Worm (Caenorhabditis elegans) whole organism, L3 larva: ENCODE data around the gene F45D3.1.

Experiments used
- R02D3.7 ChIP-seq: fragments of 150-350 bp; optimal IDR thresholded peaks from 2 replicates; lab custom pipeline; 2014; ENCODE audit warnings: missing biosample characterization, missing genetic modification characterization
- ZK546.5 ChIP-seq: sonication (generic microtip); optimal IDR thresholded peaks from 2 replicates; lab custom pipeline; 2017; ENCODE audit warnings: missing biosample characterization, missing genetic modification characterization
- aly-2 ChIP-seq: fragments of 150-350 bp; optimal IDR thresholded peaks from 2 replicates; lab custom pipeline; 2014; ENCODE audit warnings: missing biosample characterization, missing genetic modification characterization
- ama-1 ChIP-seq: fragments of 150-350 bp; optimal IDR thresholded peaks from 2 replicates; lab custom pipeline; 2018
- ceh-16 ChIP-seq: sonication (generic microtip); optimal IDR thresholded peaks from 2 replicates; lab custom pipeline; 2017; ENCODE audit warnings: missing biosample characterization, missing genetic modification characterization
- ceh-28 ChIP-seq: fragments of 150-350 bp; optimal IDR thresholded peaks from 2 replicates; lab custom pipeline; 2014; ENCODE audit warnings: missing biosample characterization, missing genetic modification reagents, missing genetic modification characterization
- ceh-82 ChIP-seq: fragments of 150-350 bp; optimal IDR thresholded peaks from 2 replicates; lab custom pipeline; 2014; ENCODE audit warnings: missing biosample characterization, missing genetic modification characterization
- ceh-9 ChIP-seq: sonication (generic microtip); optimal IDR thresholded peaks from 2 replicates; lab custom pipeline; 2018; ENCODE audit warnings: missing biosample characterization, missing genetic modification characterization
- daf-12 ChIP-seq: fragments of 150-350 bp; optimal IDR thresholded peaks from 2 replicates; lab custom pipeline; 2014; ENCODE audit warnings: missing biosample characterization, missing genetic modification reagents, missing genetic modification characterization
- egl-27 ChIP-seq: sonication (generic microtip); optimal IDR thresholded peaks from 4 replicates; lab custom pipeline; 2017; ENCODE audit warnings: missing biosample characterization, missing genetic modification reagents, missing genetic modification characterization
- egl-5 ChIP-seq: fragments of 150-350 bp; optimal IDR thresholded peaks from 2 replicates; lab custom pipeline; 2017; ENCODE audit warnings: missing biosample characterization, missing genetic modification reagents, missing genetic modification characterization, inconsistent platforms
- elt-1 ChIP-seq: fragments of 150-350 bp; optimal IDR thresholded peaks from 2 replicates; lab custom pipeline; 2014; ENCODE audit warnings: missing biosample characterization, missing genetic modification characterization
- elt-2 ChIP-seq: sonication (generic microtip); optimal IDR thresholded peaks from 2 replicates; lab custom pipeline; 2016; ENCODE audit warnings: missing genetic modification reagents, mild to moderate bottlenecking, missing genetic modification characterization, missing compliant biosample characterization
- elt-3 ChIP-seq, 3 experiments: fragments of 150-350 bp in 1 of 3; sonication (generic microtip) in 2 of 3; optimal IDR thresholded peaks; 2 replicates in 2 of 3; 4 replicates in 1 of 3; lab custom pipeline; 2014 to 2017; ENCODE audit warnings: missing biosample characterization in 3 of 3, missing genetic modification characterization in 3 of 3
- eor-1 ChIP-seq, 2 experiments: fragments of 150-350 bp; optimal IDR thresholded peaks; 2 replicates each; lab custom pipeline; 2014 to 2018; ENCODE audit warnings: missing biosample characterization in 2 of 2, missing genetic modification characterization in 2 of 2
- fkh-10 ChIP-seq: sonication (generic microtip); optimal IDR thresholded peaks from 2 replicates; lab custom pipeline; 2017; ENCODE audit warnings: missing biosample characterization, missing genetic modification reagents, missing genetic modification characterization
- fkh-2 ChIP-seq: fragments of 150-350 bp; optimal IDR thresholded peaks from 2 replicates; lab custom pipeline; 2014; ENCODE audit warnings: missing biosample characterization, missing genetic modification reagents, missing genetic modification characterization
- fos-1 ChIP-seq: fragments of 150-350 bp; optimal IDR thresholded peaks from 2 replicates; lab custom pipeline; 2014; ENCODE audit warnings: missing biosample characterization, missing genetic modification characterization
- hmg-11 ChIP-seq: sonication (generic microtip); optimal IDR thresholded peaks from 2 replicates; lab custom pipeline; 2016; ENCODE audit warnings: missing genetic modification characterization, missing compliant biosample characterization
- jun-1 ChIP-seq: fragments of 150-350 bp; optimal IDR thresholded peaks from 2 replicates; lab custom pipeline; 2014; ENCODE audit warnings: missing biosample characterization, missing genetic modification reagents, missing genetic modification characterization
- lin-15B ChIP-seq: fragments of 150-350 bp; optimal IDR thresholded peaks from 2 replicates; lab custom pipeline; 2014; ENCODE audit warnings: missing biosample characterization, missing genetic modification characterization
- lin-39 ChIP-seq: fragments of 150-350 bp; optimal IDR thresholded peaks from 2 replicates; lab custom pipeline; 2018; ENCODE audit warnings: missing biosample characterization, missing genetic modification reagents, missing genetic modification characterization
- lsy-12 ChIP-seq: sonication (generic microtip); optimal IDR thresholded peaks from 2 replicates; lab custom pipeline; 2016; ENCODE audit warnings: mild to moderate bottlenecking, missing genetic modification characterization, missing compliant biosample characterization
- mdl-1 ChIP-seq: fragments of 150-350 bp; optimal IDR thresholded peaks from 2 replicates; lab custom pipeline; 2014; ENCODE audit warnings: missing biosample characterization, missing genetic modification characterization
- mml-1 ChIP-seq: fragments of 150-350 bp; sonication (generic microtip); optimal IDR thresholded peaks from 3 replicates; lab custom pipeline; 2014; ENCODE audit warnings: missing biosample characterization, missing genetic modification characterization
- nfya-1 ChIP-seq: sonication (generic microtip); optimal IDR thresholded peaks from 2 replicates; lab custom pipeline; 2017; ENCODE audit warnings: missing genetic modification characterization, mild to moderate bottlenecking, missing compliant biosample characterization, antibody characterized with exemption, moderate library complexity; ENCODE audit not compliant: insufficient read depth
- nhr-11 ChIP-seq: fragments of 150-350 bp; optimal IDR thresholded peaks from 2 replicates; lab custom pipeline; 2014; ENCODE audit warnings: missing biosample characterization, missing genetic modification characterization
- nhr-12 ChIP-seq: fragments of 150-350 bp; optimal IDR thresholded peaks from 2 replicates; lab custom pipeline; 2014; ENCODE audit warnings: missing biosample characterization, missing genetic modification characterization
- nhr-23 ChIP-seq: fragments of 150-350 bp; optimal IDR thresholded peaks from 2 replicates; lab custom pipeline; 2014; ENCODE audit warnings: missing biosample characterization, missing genetic modification reagents, missing genetic modification characterization
- nhr-237 ChIP-seq: fragments of 150-350 bp; optimal IDR thresholded peaks from 2 replicates; lab custom pipeline; 2014; ENCODE audit warnings: missing biosample characterization, missing genetic modification characterization
- nhr-25 ChIP-seq: sonication (generic microtip); optimal IDR thresholded peaks from 2 replicates; lab custom pipeline; 2017; ENCODE audit warnings: missing biosample characterization, missing genetic modification characterization
- nhr-28 ChIP-seq: fragments of 150-350 bp; optimal IDR thresholded peaks from 2 replicates; lab custom pipeline; 2014; ENCODE audit warnings: missing biosample characterization, missing genetic modification characterization
- nhr-43 ChIP-seq: sonication (generic microtip); optimal IDR thresholded peaks from 2 replicates; lab custom pipeline; 2016; ENCODE audit warnings: mild to moderate bottlenecking, missing genetic modification characterization, missing compliant biosample characterization; ENCODE audit not compliant: poor library complexity, severe bottlenecking
- nhr-76 ChIP-seq: fragments of 150-350 bp; sonication (generic microtip); optimal IDR thresholded peaks from 5 replicates; lab custom pipeline; 2014; ENCODE audit warnings: missing biosample characterization, missing genetic modification characterization
- nhr-77 ChIP-seq: fragments of 150-350 bp; optimal IDR thresholded peaks from 2 replicates; lab custom pipeline; 2014; ENCODE audit warnings: missing biosample characterization, missing genetic modification characterization
- pha-4 ChIP-seq: fragments of 150-350 bp; optimal IDR thresholded peaks from 2 replicates; lab custom pipeline; 2014; ENCODE audit warnings: missing biosample characterization, missing genetic modification reagents, missing genetic modification characterization
- sea-2 ChIP-seq: fragments of 150-350 bp; sonication (generic microtip); optimal IDR thresholded peaks from 4 replicates; lab custom pipeline; 2014; ENCODE audit warnings: missing biosample characterization, missing genetic modification reagents, missing genetic modification characterization
- skn-1 ChIP-seq: fragments of 150-350 bp; optimal IDR thresholded peaks from 2 replicates; lab custom pipeline; 2014; ENCODE audit warnings: missing biosample characterization, missing genetic modification characterization
- snpc-4 ChIP-seq: fragments of 150-350 bp; optimal IDR thresholded peaks from 2 replicates; lab custom pipeline; 2014; ENCODE audit warnings: missing biosample characterization, missing genetic modification characterization
- tbx-2 ChIP-seq: sonication (generic microtip); optimal IDR thresholded peaks from 2 replicates; lab custom pipeline; 2016; ENCODE audit warnings: mild to moderate bottlenecking, missing genetic modification characterization, missing compliant biosample characterization
- unc-39 ChIP-seq: sonication (generic microtip); optimal IDR thresholded peaks from 4 replicates; lab custom pipeline; 2017; ENCODE audit warnings: missing biosample characterization, missing genetic modification characterization
- unc-62 ChIP-seq: fragments of 150-350 bp; sonication (generic microtip); optimal IDR thresholded peaks from 4 replicates; lab custom pipeline; 2014; ENCODE audit warnings: missing biosample characterization, missing genetic modification reagents, missing genetic modification characterization
- zag-1 ChIP-seq: fragments of 150-350 bp; optimal IDR thresholded peaks from 2 replicates; lab custom pipeline; 2014; ENCODE audit warnings: missing biosample characterization, missing genetic modification characterization
- ztf-11 ChIP-seq: fragments of 150-350 bp; optimal IDR thresholded peaks from 2 replicates; lab custom pipeline; 2014; ENCODE audit warnings: missing biosample characterization, missing genetic modification characterization
- ztf-4 ChIP-seq: fragments of 150-350 bp; optimal IDR thresholded peaks from 2 replicates; lab custom pipeline; 2014; ENCODE audit warnings: missing biosample characterization, missing genetic modification characterization

F45D3.1 gene

ce11 chrV:12541207-12541606, 14.3 kb downstream of the F45D3.1 start:
- TF ChIP-seq nhr-28 (tag; lab: Kevin White, UChicago), result no peak
- no peak for TF ChIP-seq nhr-237 (tag; lab: Kevin White, UChicago)
- TF ChIP-seq nhr-77 (tag; lab: Kevin White, UChicago), result no peak
- no peak for TF ChIP-seq fkh-10 (GFP tag; lab: Kevin White, UChicago)
- no peak for TF ChIP-seq ama-1 (lab: Kevin White, UChicago)
- TF ChIP-seq nhr-43 (tag; lab: Kevin White, UChicago), result no peak
- TF ChIP-seq elt-2 (tag; lab: Kevin White, UChicago), result no peak
- TF ChIP-seq pha-4 (tag; lab: Kevin White, UChicago), result no peak
- TF ChIP-seq tbx-2, result no peak
- TF ChIP-seq zag-1 (tag; lab: Kevin White, UChicago), result no peak
- no peak for TF ChIP-seq nhr-76 (tag; lab: Kevin White, UChicago)
- TF ChIP-seq nhr-25, result no peak

- peak; percentile 7 for TF ChIP-seq unc-62 (GFP tag; lab: Kevin White, UChicago)
- peak; percentile 20 for TF ChIP-seq jun-1 (tag; lab: Kevin White, UChicago)
- peak; percentile 81 for TF ChIP-seq nhr-23 (tag; lab: Kevin White, UChicago)
- TF ChIP-seq lsy-12 (tag; lab: Kevin White, UChicago), result peak; percentile 62
- peak; percentile 1 for TF ChIP-seq ceh-82 (tag; lab: Kevin White, UChicago)
- no peak for TF ChIP-seq nhr-77 (tag; lab: Kevin White, UChicago)
- TF ChIP-seq ama-1 (lab: Kevin White, UChicago), result peak; percentile 20
- no peak for TF ChIP-seq ZK546.5
- peak; percentile 56 for TF ChIP-seq tbx-2
- peak; percentile 18 for TF ChIP-seq nfya-1
- peak; percentile 76 for TF ChIP-seq nhr-43 (tag; lab: Kevin White, UChicago)
- TF ChIP-seq nhr-25, result peak; percentile 78
- peak; percentile 61 for TF ChIP-seq fos-1 (tag; lab: Kevin White, UChicago)
- TF ChIP-seq mml-1, result no peak
- TF ChIP-seq nhr-76 (tag; lab: Kevin White, UChicago), result no peak
These were observed 15.9 kb downstream of the F45D3.1 start for ce11 chrV:12542683-12543319.

ce11 chrV:12548830-12549229, 22.0 kb downstream of the F45D3.1 start:
- TF ChIP-seq egl-5 (tag; lab: Kevin White, UChicago) (no peak), unc-39 (tag; lab: Kevin White, UChicago) (no peak), nhr-11 (tag; lab: Kevin White, UChicago) (no peak), elt-1 (tag; lab: Kevin White, UChicago) (no peak), fkh-10 (GFP tag; lab: Kevin White, UChicago) (no peak), nhr-23 (tag; lab: Kevin White, UChicago) (peak; percentile 74), fkh-2 (no peak), nhr-76 (tag; lab: Kevin White, UChicago) (no peak), skn-1 (tag; lab: Kevin White, UChicago) (no peak), aly-2 (tag; lab: Kevin White, UChicago) (no peak), ztf-4 (tag; lab: Kevin White, UChicago) (peak; percentile 50), ceh-9 (no peak), eor-1 (tag; optimal IDR thresholded peaks at IDR 0.05; lab: Kevin White, UChicago) (no peak), nhr-28 (tag; lab: Kevin White, UChicago) (peak; percentile 8), tbx-2 (peak; percentile 65), R02D3.7 (no peak), sea-2 (GFP tag; lab: Kevin White, UChicago) (no peak), pha-4 (tag; lab: Kevin White, UChicago) (no peak), egl-27 (tag; lab: Kevin White, UChicago) (no peak), nhr-237 (tag; lab: Kevin White, UChicago) (no peak), lin-39 (tag; lab: Kevin White, UChicago) (no peak), snpc-4 (tag; lab: Kevin White, UChicago) (no peak), lin-15B (tag; lab: Kevin White, UChicago) (no peak), elt-3 (tag; optimal IDR thresholded peaks at IDR 0.05; lab: Kevin White, UChicago) (no peak), ZK546.5 (no peak), nhr-25 (peak; percentile 45), ztf-11 (tag; lab: Kevin White, UChicago) (no peak), unc-62 (GFP tag; lab: Kevin White, UChicago) (no peak), lsy-12 (tag; lab: Kevin White, UChicago) (peak; percentile 66), nhr-43 (tag; lab: Kevin White, UChicago) (peak; percentile 73), ceh-16 (tag; lab: Kevin White, UChicago) (no peak), mml-1 (no peak), hmg-11 (tag; lab: Kevin White, UChicago) (no peak), nfya-1 (no peak), jun-1 (tag; lab: Kevin White, UChicago) (no peak), ceh-82 (tag; lab: Kevin White, UChicago) (no peak), nhr-12 (tag; lab: Kevin White, UChicago) (no peak), daf-12 (no peak), zag-1 (tag; lab: Kevin White, UChicago) (no peak), ceh-28 (tag; lab: Kevin White, UChicago) (peak; percentile 15), ama-1 (lab: Kevin White, UChicago) (peak; percentile 97), mdl-1 (no peak), nhr-77 (tag; lab: Kevin White, UChicago) (no peak), fos-1 (tag; lab: Kevin White, UChicago) (no peak)
